Fruit fly (Drosophila melanogaster): ENCODE results near the gene CG14834.

Gene CG14834

DNA sequence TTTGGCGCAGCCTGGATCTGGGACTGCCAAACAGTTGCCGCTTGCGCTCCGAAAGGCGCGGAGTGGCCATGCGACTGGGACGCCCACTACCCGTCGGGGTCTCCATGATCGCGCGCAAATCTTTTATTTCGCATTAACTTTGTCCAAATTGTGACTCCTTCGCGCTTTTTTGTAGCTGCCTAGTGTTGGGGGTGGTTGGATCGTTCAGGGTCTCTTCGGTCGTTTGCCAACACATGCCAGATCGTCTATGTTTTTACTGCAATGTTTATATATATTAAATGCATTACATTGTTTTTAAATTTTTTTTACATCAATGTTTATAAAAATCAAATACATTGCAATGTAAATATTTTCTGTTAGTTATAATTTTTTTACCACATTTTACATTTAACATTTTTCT, 8.1 kb downstream of the CG14834 start (continued):
- TF ChIP-seq Myb (GFP tag; optimal IDR thresholded peaks at IDR 0.05) (no peak), Fer2 (tag; optimal IDR thresholded peaks at IDR 0.05) (no peak), MESR4 (GFP tag; optimal IDR thresholded peaks at IDR 0.05) (peak; percentile 44), CG17186 (GFP tag; optimal IDR thresholded peaks at IDR 0.05) (no peak), MBD-R2 (GFP tag; IDR thresholded peaks at IDR 0.05) (peak; percentile 63), CG2712 (tag; optimal IDR thresholded peaks at IDR 0.05) (no peak), yki (optimal IDR thresholded peaks at IDR 0.05) (no peak), CG12219 (GFP tag; optimal IDR thresholded peaks at IDR 0.05) (no peak), Dll (GFP tag; IDR thresholded peaks at IDR 0.05; ENCODE audit: partially characterized antibody) (no peak), amos (GFP tag; IDR thresholded peaks at IDR 0.05; ENCODE audit: partially characterized antibody) (no peak; the same call in 1 of the 2 replicates), zfh1 (GFP tag; IDR thresholded peaks at IDR 0.05) (0 out of 3 replicates have a peak, but pooled peaks have one; percentile 39), so (GFP tag; IDR thresholded peaks at IDR 0.05) (no peak), bbx (GFP tag; IDR thresholded peaks at IDR 0.05; ENCODE audit: partially characterized antibody) (peak; percentile 27; the same call in 1 of the 2 replicates), bowl (GFP tag; IDR thresholded peaks at IDR 0.05) (peak; percentile 11; the same call in 1 of the 2 replicates), stwl (tag; optimal IDR thresholded peaks at IDR 0.05) (peak; percentile 36), lab (GFP tag; optimal IDR thresholded peaks at IDR 0.05) (no peak), bab2 (GFP tag; optimal IDR thresholded peaks at IDR 0.05) (no peak), eve (GFP tag; optimal IDR thresholded peaks at IDR 0.05) (no peak), Sry-δ (GFP tag; optimal IDR thresholded peaks at IDR 0.05) (no peak), Deaf1 (tag; optimal IDR thresholded peaks at IDR 0.05) (no peak), CG4730 (GFP tag; IDR thresholded peaks at IDR 0.05) (no peak), CG10267 (tag; optimal IDR thresholded peaks at IDR 0.05) (peak; percentile 88), Med (GFP tag) (peak; percentile 84), CG2120 (GFP tag; optimal IDR thresholded peaks at IDR 0.05) (peak; percentile 38), Atf3 (GFP tag; optimal IDR thresholded peaks at IDR 0.05) (no peak), CG11247 (GFP tag; IDR thresholded peaks at IDR 0.05) (0 out of 2 replicates have a peak, but pooled peaks have one; percentile 16), fru (optimal IDR thresholded peaks at IDR 0.05) (no peak), CG11723 (GFP tag; optimal IDR thresholded peaks at IDR 0.05) (no peak), E2f1 (GFP tag; IDR thresholded peaks at IDR 0.05) (peak; percentile 38; the same call in 1 of the 2 replicates), sens-2 (GFP tag; IDR thresholded peaks at IDR 0.05) (no peak), vvl (GFP tag; IDR thresholded peaks at IDR 0.05) (0 out of 2 replicates have a peak, but pooled peaks have one; percentile 18), CG31365 (tag; optimal IDR thresholded peaks at IDR 0.05) (no peak), CG9932 (GFP tag; IDR thresholded peaks at IDR 0.05) (peak; percentile 40; the same call in 1 of the 2 replicates), CG42726 (GFP tag; IDR thresholded peaks at IDR 0.05; ENCODE audit: partially characterized antibody) (no peak), fd102C (GFP tag; optimal IDR thresholded peaks at IDR 0.05) (no peak)

DNA sequence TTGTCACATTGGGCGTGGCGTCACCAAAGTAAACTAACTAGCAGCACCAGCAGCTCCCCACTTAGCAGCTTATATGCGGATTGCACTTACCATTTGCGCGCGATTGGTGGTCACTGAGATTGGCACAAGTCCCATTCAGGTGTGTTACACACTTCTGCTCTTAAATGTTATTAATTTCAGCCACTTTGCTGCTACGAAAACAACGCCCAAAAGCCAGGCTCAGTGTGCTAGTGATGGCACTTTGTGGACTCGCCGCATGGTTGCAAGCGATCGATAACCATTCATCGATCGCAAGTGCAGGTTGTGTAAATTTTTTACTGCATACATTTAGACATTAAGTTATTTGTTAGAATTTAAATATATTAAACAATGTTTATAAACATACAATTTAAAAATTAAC, 11.9 kb downstream of the CG14834 start, which contains the start of the genes wrm1 and wrm2:
wrm1 (minus strand) TSS at position 237 of the 400 bp plus-strand sequence.
wrm2 (minus strand) TSS at position 237 of the 400 bp plus-strand sequence.
- TF ChIP-seq CG10979 (tag; optimal IDR thresholded peaks at IDR 0.05) (peak; percentile 7), E2f2 (GFP tag; IDR thresholded peaks at IDR 0.05) (peak; percentile 48; the same call in 1 of the 2 replicates), CG30020 (tag; optimal IDR thresholded peaks at IDR 0.05) (peak; percentile 7), CG18476 (GFP tag; optimal IDR thresholded peaks at IDR 0.05) (no peak), tx (GFP tag; optimal IDR thresholded peaks at IDR 0.05) (no peak), cato (GFP tag; optimal IDR thresholded peaks at IDR 0.05; ENCODE audit: borderline replicate concordance) (no peak), yki (optimal IDR thresholded peaks at IDR 0.05) (no peak), CG14710 (tag; optimal IDR thresholded peaks at IDR 0.05) (peak; percentile 52), Max (GFP tag; optimal IDR thresholded peaks at IDR 0.05) (peak; percentile 31), ranshi (GFP tag; IDR thresholded peaks at IDR 0.05) (no peak), CG15514 (GFP tag; optimal IDR thresholded peaks at IDR 0.05) (peak; percentile 38), CG17186 (GFP tag; optimal IDR thresholded peaks at IDR 0.05) (peak; percentile 7), sc (optimal IDR thresholded peaks at IDR 0.05) (no peak), sc (GFP tag; optimal IDR thresholded peaks at IDR 0.05) (no peak), HLH4C (GFP tag; IDR thresholded peaks at IDR 0.05; ENCODE audit: partially characterized antibody) (peak; percentile 53; the same call in 2 of the 3 replicates), Fer1 (GFP tag; optimal IDR thresholded peaks at IDR 0.05) (peak; percentile 11), CG8290 (GFP tag; optimal IDR thresholded peaks at IDR 0.05) (peak; percentile 38), CG8290 (tag; optimal IDR thresholded peaks at IDR 0.05) (peak in 1 of 2 experiments; percentile 95), CG34224 (GFP tag; IDR thresholded peaks at IDR 0.05; ENCODE audit: partially characterized antibody) (peak; percentile 46; the same call in 1 of the 3 replicates), vvl (GFP tag; IDR thresholded peaks at IDR 0.05) (0 out of 2 replicates have a peak, but pooled peaks have one; percentile 26)
